Fruit fly (Drosophila melanogaster): ENCODE results near the gene santa-maria.

The santa-maria gene

dm6 chr2L:7438505-7438904 lies 12.5 kb downstream of the santa-maria start (continued):
- no peak for TF ChIP-seq ac (GFP tag; optimal IDR thresholded peaks at IDR 0.05)
- TF ChIP-seq CG32532 (GFP tag; IDR thresholded peaks at IDR 0.05) = no peak
- no peak for TF ChIP-seq Jarid2 (GFP tag; optimal IDR thresholded peaks at IDR 0.05)
- peak; percentile 50 for TF ChIP-seq grau (tag; optimal IDR thresholded peaks at IDR 0.05)
- no peak for TF ChIP-seq Dfd (GFP tag; optimal IDR thresholded peaks at IDR 0.05)
- TF ChIP-seq CG16813 (GFP tag; IDR thresholded peaks at IDR 0.05; ENCODE audit: partially characterized antibody) = no peak
- TF ChIP-seq CG34224 (GFP tag; IDR thresholded peaks at IDR 0.05; ENCODE audit: partially characterized antibody) = no peak
- TF ChIP-seq Usf (GFP tag; optimal IDR thresholded peaks at IDR 0.05) = no peak
- no peak for TF ChIP-seq CG4424 (GFP tag; optimal IDR thresholded peaks at IDR 0.05)
- no peak for TF ChIP-seq CG14014 (GFP tag; IDR thresholded peaks at IDR 0.05)
- no peak for TF ChIP-seq disco-r (GFP tag; optimal IDR thresholded peaks at IDR 0.05)
- TF ChIP-seq sens (GFP tag) = peak; percentile 60
- peak; percentile 78 for TF ChIP-seq vvl (GFP tag; IDR thresholded peaks at IDR 0.05)
- no peak for TF ChIP-seq crol (GFP tag; IDR thresholded peaks at IDR 0.05)
- TF ChIP-seq Xrp1 (GFP tag; IDR thresholded peaks at IDR 0.05) = 0 out of 2 replicates have a peak, but pooled peaks have one; percentile 20
- TF ChIP-seq gem (tag; optimal IDR thresholded peaks at IDR 0.05) = peak; percentile 19
- TF ChIP-seq CG8089 (GFP tag; optimal IDR thresholded peaks at IDR 0.05) = no peak
- TF ChIP-seq CG14710 (tag; optimal IDR thresholded peaks at IDR 0.05) = no peak
- TF ChIP-seq CG4730 (GFP tag; IDR thresholded peaks at IDR 0.05) = no peak
- no peak for TF ChIP-seq salm (tag; optimal IDR thresholded peaks at IDR 0.05)
- no peak for TF ChIP-seq CG13894 (tag; optimal IDR thresholded peaks at IDR 0.05)
- TF ChIP-seq kay (GFP tag; optimal IDR thresholded peaks at IDR 0.05) = no peak
- TF ChIP-seq Sry-δ (GFP tag; optimal IDR thresholded peaks at IDR 0.05) = no peak
- 0 out of 2 replicates have a peak, but pooled peaks have one; percentile 21 for TF ChIP-seq CG31441 (GFP tag; IDR thresholded peaks at IDR 0.05)
- TF ChIP-seq CG10959 (GFP tag; IDR thresholded peaks at IDR 0.05) = no peak
- TF ChIP-seq repo (GFP tag; optimal IDR thresholded peaks at IDR 0.05) = no peak
- TF ChIP-seq Med (GFP tag) = peak; percentile 60
- TF ChIP-seq Hr78 (GFP tag; optimal IDR thresholded peaks at IDR 0.05) = no peak
- TF ChIP-seq lmd (GFP tag; IDR thresholded peaks at IDR 0.05) = no peak
- TF ChIP-seq Dad (GFP tag; optimal IDR thresholded peaks at IDR 0.05) = no peak
- TF ChIP-seq CG10565 (GFP tag; optimal IDR thresholded peaks at IDR 0.05) = no peak
- TF ChIP-seq Doc2 (GFP tag; IDR thresholded peaks at IDR 0.05) = no peak

DNA sequence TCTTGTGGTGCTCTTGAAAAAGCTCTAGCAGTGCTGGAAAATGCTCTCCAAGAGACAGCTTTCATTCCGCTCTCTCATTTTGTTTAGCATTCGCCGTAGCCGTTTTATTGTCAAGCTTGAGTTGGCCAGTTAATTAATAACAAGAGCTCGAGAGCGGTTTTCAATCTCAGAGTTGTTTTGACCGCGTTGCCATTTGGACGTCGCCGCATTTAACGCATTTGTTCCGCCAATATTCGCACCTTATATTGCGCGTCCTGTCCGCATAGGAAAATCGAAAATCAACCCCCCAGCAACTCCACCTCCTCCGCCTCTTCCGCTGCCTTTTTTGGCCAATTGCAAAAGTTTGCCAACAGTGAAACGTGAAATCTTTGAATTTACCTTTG lies 13.7 kb downstream of the santa-maria start, which contains the start of gene CG5973:
Gene CG5973, plus strand, starts transcription at position 168 of the 383 bp plus-strand sequence.
- TF ChIP-seq CG34224 (GFP tag; IDR thresholded peaks at IDR 0.05; ENCODE audit: partially characterized antibody) (peak; percentile 25; the same call in 1 of the 3 replicates), onecut (GFP tag; IDR thresholded peaks at IDR 0.05) (peak; percentile 25; the same call in 1 of the 2 replicates), BtbVII (GFP tag; optimal IDR thresholded peaks at IDR 0.05) (no peak), pb (GFP tag; optimal IDR thresholded peaks at IDR 0.05) (no peak), sqz (GFP tag; optimal IDR thresholded peaks at IDR 0.05) (no peak), CG10267 (tag; optimal IDR thresholded peaks at IDR 0.05) (peak; percentile 8), chinmo (GFP tag; IDR thresholded peaks at IDR 0.05; ENCODE audit: partially characterized antibody) (peak; percentile 71; the same call in 1 of the 4 replicates), Mes4 (GFP tag; optimal IDR thresholded peaks at IDR 0.05) (no peak), ash1 (GFP tag; optimal IDR thresholded peaks at IDR 0.05) (no peak), amos (GFP tag; IDR thresholded peaks at IDR 0.05; ENCODE audit: partially characterized antibody) (peak; percentile 44; the same call in 1 of the 2 replicates), Hr51 (GFP tag; optimal IDR thresholded peaks at IDR 0.05) (no peak), stc (GFP tag; IDR thresholded peaks at IDR 0.05) (0 out of 2 replicates have a peak, but pooled peaks have one; percentile 35), Bgb (GFP tag; IDR thresholded peaks at IDR 0.05; ENCODE audit: partially characterized antibody) (peak; percentile 23; the same call in 1 of the 2 replicates), wor (GFP tag; IDR thresholded peaks at IDR 0.05) (no peak), Opbp (GFP tag; IDR thresholded peaks at IDR 0.05; ENCODE audit: partially characterized antibody) (no peak), sc (optimal IDR thresholded peaks at IDR 0.05) (no peak), sc (GFP tag; optimal IDR thresholded peaks at IDR 0.05) (no peak), prd (optimal IDR thresholded peaks at IDR 0.05) (no peak), prd (GFP tag; IDR thresholded peaks at IDR 0.05) (no peak), CG8290 (GFP tag; optimal IDR thresholded peaks at IDR 0.05) (no peak), CG8290 (tag; optimal IDR thresholded peaks at IDR 0.05) (peak in 1 of 2 experiments; percentile 3), Vsx1 (GFP tag; optimal IDR thresholded peaks at IDR 0.05) (peak; percentile 11)
